Worm (Caenorhabditis elegans): ENCODE results near the gene usp-39.
"Not testable (repeated sequence)": the region's sequence is repeated elsewhere in the genome, so short reads cannot be mapped to it uniquely, and the experiment has no call there.

The usp-39 gene

ce11 chrII:2564899-2565298, at the start of gene usp-39 (continued):
- TF ChIP-seq hif-1 (tag; optimal IDR thresholded peaks at IDR 0.05) (peak in 1 of 2 experiments; percentile 48), ces-1 (GFP tag; optimal IDR thresholded peaks at IDR 0.05) (peak; percentile 93)

- TF ChIP-seq set-16 (GFP tag; IDR thresholded peaks at IDR 0.05) (peak; percentile 75), ces-1 (GFP tag; optimal IDR thresholded peaks at IDR 0.05) (no peak)
These were observed 46.6 kb upstream of the usp-39 start for ce11 chrII:2518487-2518886.

ce11 chrII:2521960-2522359, 43.1 kb upstream of the usp-39 start, which contains the start of gene bath-13:
bath-13 (minus strand) TSS chrII:2522060.
- TF ChIP-seq aha-1 (tag) (peak; percentile 22), ZK337.2 (GFP tag; IDR thresholded peaks at IDR 0.05) (no peak), ceh-44 (GFP tag; IDR thresholded peaks at IDR 0.05) (no peak)

- TF ChIP-seq tag-97 (GFP tag; IDR thresholded peaks at IDR 0.05): no peak
- TF ChIP-seq madf-5 (GFP tag; IDR thresholded peaks at IDR 0.05): no peak
- TF ChIP-seq F26F4.8 (GFP tag; conservative IDR thresholded peaks at IDR 0.05): no peak
- no peak for TF ChIP-seq lin-1 (GFP tag; IDR thresholded peaks at IDR 0.05)
- TF ChIP-seq spr-3 (GFP tag; optimal IDR thresholded peaks at IDR 0.05): no peak
- TF ChIP-seq ceh-44 (GFP tag; IDR thresholded peaks at IDR 0.05): no peak
- no peak for TF ChIP-seq lin-39 (tag; optimal IDR thresholded peaks at IDR 0.05)
- no peak for TF ChIP-seq ceh-28 (tag; optimal IDR thresholded peaks at IDR 0.05)
- no peak for TF ChIP-seq unc-39 (tag; optimal IDR thresholded peaks at IDR 0.05)
- TF ChIP-seq tra-1 (GFP tag; IDR thresholded peaks at IDR 0.05): no peak
- TF ChIP-seq gei-8 (GFP tag; optimal IDR thresholded peaks at IDR 0.05): no peak
- TF ChIP-seq lir-3 (tag; optimal IDR thresholded peaks at IDR 0.05): no peak
These were observed 39.4 kb upstream of the usp-39 start for ce11 chrII:2525652-2526051.

ce11 chrII:2526887-2527286, 38.2 kb upstream of the usp-39 start:
- TF ChIP-seq mdt-29 (GFP tag; IDR thresholded peaks at IDR 0.05) (no peak), nhr-237 (tag; optimal IDR thresholded peaks at IDR 0.05) (no peak), cey-2 (tag; optimal IDR thresholded peaks at IDR 0.05; ENCODE audit: borderline replicate concordance, insufficient read depth) (no peak), nhr-48 (tag; optimal IDR thresholded peaks at IDR 0.05) (no peak), tag-97 (GFP tag; IDR thresholded peaks at IDR 0.05) (no peak), vab-7 (GFP tag; IDR thresholded peaks at IDR 0.05) (no peak), dmd-9 (GFP tag; IDR thresholded peaks at IDR 0.05) (no peak), fkh-10 (GFP tag; optimal IDR thresholded peaks at IDR 0.05) (no peak), daf-12 (tag; optimal IDR thresholded peaks at IDR 0.05) (no peak), hmg-1.1 (GFP tag; IDR thresholded peaks at IDR 0.05) (no peak), ces-1 (GFP tag; optimal IDR thresholded peaks at IDR 0.05) (no peak), nhr-28 (tag; optimal IDR thresholded peaks at IDR 0.05) (no peak)

ce11 chrII:2530496-2530895, 34.6 kb upstream of the usp-39 start, which contains the start of gene K02F6.6:
K02F6.6 (plus strand) TSS chrII:2530796.
- TF ChIP-seq spr-3 (GFP tag; optimal IDR thresholded peaks at IDR 0.05) (no peak), unc-62 (GFP tag; optimal IDR thresholded peaks at IDR 0.05 in 1 of 2) (peak in 1 of 2 experiments; percentile 13), unc-62 (tag; optimal IDR thresholded peaks at IDR 0.05) (no peak)

- TF ChIP-seq jun-1 (tag; optimal IDR thresholded peaks at IDR 0.05); R02D3.7 (tag; optimal IDR thresholded peaks at IDR 0.05); dmd-9 (GFP tag; IDR thresholded peaks at IDR 0.05): not testable (repeated sequence)
These were observed 30.6 kb upstream of the usp-39 start, which contains the start of gene K02F6.5 for ce11 chrII:2534459-2534858. K02F6.5 (plus strand) TSS chrII:2534759.

Measured in whole organism, L4 larva.